Fruit fly (Drosophila melanogaster) whole organism, embryonic: Measurements from ENCODE around the gene Actn3.

Source experiments
- Abd-B ChIP-seq: fragments of 200-800 bp; sonication (Bioruptor generic); optimal IDR thresholded peaks from 2 replicates; lab custom pipeline; 2018; ENCODE audit warnings: missing biosample characterization, mild to moderate bottlenecking, missing genetic modification characterization, moderate library complexity
- Atf6 ChIP-seq: fragments of 200-800 bp; sonication (Bioruptor generic); IDR thresholded peaks from 2 replicates; pipeline ENCODE4 v1.3.6; 2022; ENCODE audit warnings: missing biosample characterization, missing genetic modification characterization
- BtbVII ChIP-seq: fragments of 200-800 bp; sonication (Bioruptor generic); optimal IDR thresholded peaks from 3 replicates; lab custom pipeline; 2017; ENCODE audit warnings: missing biosample characterization, mild to moderate bottlenecking, missing genetic modification characterization
- CG12942 ChIP-seq: fragments of 200-800 bp; sonication (Bioruptor generic); optimal IDR thresholded peaks from 3 replicates; lab custom pipeline; 2016; ENCODE audit warnings: missing biosample characterization, missing genetic modification characterization
- CG14014 ChIP-seq: fragments of 200-800 bp; sonication (Bioruptor generic); IDR thresholded peaks from 2 replicates; pipeline ENCODE4 v1.3.6; 2022; ENCODE audit warnings: missing biosample characterization, missing genetic modification characterization
- CG1529 ChIP-seq: fragments of 200-800 bp; sonication (Bioruptor generic); optimal IDR thresholded peaks from 3 replicates; lab custom pipeline; 2018; ENCODE audit warnings: missing biosample characterization, missing genetic modification characterization
- CG15479 ChIP-seq: fragments of 200-800 bp; sonication (Bioruptor generic); optimal IDR thresholded peaks from 3 replicates; lab custom pipeline; 2019; ENCODE audit warnings: missing biosample characterization, mild to moderate bottlenecking, missing genetic modification characterization, moderate library complexity
- CG17361 ChIP-seq: fragments of 200-800 bp; sonication (Bioruptor generic); IDR thresholded peaks from 3 replicates; pipeline ENCODE4 v1.3.6; 2022; ENCODE audit warnings: missing biosample characterization, missing genetic modification characterization
- CG2116 ChIP-seq: fragments of 200-800 bp; sonication (Bioruptor generic); optimal IDR thresholded peaks from 3 replicates; lab custom pipeline; 2018; ENCODE audit warnings: missing biosample characterization, mild to moderate bottlenecking, missing genetic modification characterization
- CG30403 ChIP-seq: fragments of 200-800 bp; sonication (Bioruptor generic); optimal IDR thresholded peaks from 3 replicates; lab custom pipeline; 2016; ENCODE audit warnings: missing biosample characterization, missing genetic modification characterization
- CG3726 ChIP-seq: fragments of 200-800 bp; sonication (Bioruptor generic); IDR thresholded peaks from 3 replicates; pipeline ENCODE4, ENCODE4 v1.3.6; 2022; ENCODE audit warnings: missing biosample characterization, missing genetic modification characterization
- CG8359 ChIP-seq: fragments of 200-800 bp; sonication (Bioruptor generic); optimal IDR thresholded peaks from 2 replicates; lab custom pipeline; 2017; ENCODE audit warnings: missing biosample characterization, mild to moderate bottlenecking, missing genetic modification characterization, borderline replicate concordance
- CG9797 ChIP-seq: fragments of 200-800 bp; sonication (Bioruptor generic); optimal IDR thresholded peaks from 3 replicates; lab custom pipeline; 2018; ENCODE audit warnings: missing biosample characterization, mild to moderate bottlenecking, missing genetic modification characterization
- Dbx ChIP-seq: fragments of 200-800 bp; sonication (Bioruptor generic); IDR thresholded peaks from 3 replicates; pipeline ENCODE4 v1.3.6; 2022; ENCODE audit warnings: missing biosample characterization, missing genetic modification characterization
- Dip2 ChIP-seq: fragments of 200-800 bp; sonication (Bioruptor generic); IDR thresholded peaks from 2 replicates; pipeline ENCODE4 v1.3.6; 2022; ENCODE audit warnings: missing biosample characterization, missing genetic modification characterization
- Elba2 ChIP-seq: fragments of 200-800 bp; sonication (Bioruptor generic); optimal IDR thresholded peaks from 3 replicates; lab custom pipeline; 2016; ENCODE audit warnings: missing biosample characterization, missing genetic modification characterization
- Ets65A ChIP-seq: fragments of 200-800 bp; sonication (Bioruptor generic); peaks from one replicate; lab custom pipeline; 2016; ENCODE audit warnings: missing biosample characterization, missing genetic modification characterization
- GATAe ChIP-seq: fragments of 200-800 bp; sonication (Bioruptor generic); conservative IDR thresholded peaks from 2 replicates; pipeline ENCODE4 v1.3.6; 2022; ENCODE audit warnings: missing biosample characterization, missing genetic modification characterization
- HLH3B ChIP-seq: fragments of 200-800 bp; sonication (Bioruptor generic); IDR thresholded peaks from 2 replicates; pipeline ENCODE4 v1.3.6; 2022; ENCODE audit warnings: missing biosample characterization, missing genetic modification characterization
- Lhr ChIP-seq: fragments of 200-800 bp; sonication (Bioruptor generic); optimal IDR thresholded peaks from 3 replicates; lab custom pipeline; 2017; ENCODE audit warnings: mild to moderate bottlenecking, missing biosample characterization, missing genetic modification reagents, missing genetic modification characterization
- MBD-R2 ChIP-seq: fragments of 200-800 bp; sonication (Bioruptor generic); IDR thresholded peaks from 2 replicates; pipeline ENCODE4 v1.3.6; 2022; ENCODE audit warnings: missing biosample characterization, missing genetic modification characterization
- MTF-1 ChIP-seq: fragments of 200-800 bp; sonication (Bioruptor generic); optimal IDR thresholded peaks from 2 replicates; lab custom pipeline; 2018; ENCODE audit warnings: missing biosample characterization, mild to moderate bottlenecking, missing genetic modification characterization, borderline replicate concordance
- Mad ChIP-seq: fragments of 200-800 bp; sonication (Bioruptor generic); optimal IDR thresholded peaks from 2 replicates; lab custom pipeline; 2016; ENCODE audit warnings: missing biosample characterization, missing genetic modification characterization
- Pdp1 ChIP-seq, 2 experiments: fragments of 200-800 bp; sonication (Bioruptor generic); optimal IDR thresholded peaks; 3 replicates each; lab custom pipeline; 2016; ENCODE audit warnings: missing biosample characterization in 2 of 2, missing genetic modification characterization in 2 of 2, mild to moderate bottlenecking in 1 of 2, moderate library complexity in 1 of 2
- Sox102F ChIP-seq: fragments of 200-800 bp; sonication (Bioruptor generic); optimal IDR thresholded peaks from 2 replicates; lab custom pipeline; 2018; ENCODE audit warnings: missing biosample characterization, mild to moderate bottlenecking, missing genetic modification characterization, moderate library complexity
- Xbp1 ChIP-seq: fragments of 200-800 bp; sonication (Bioruptor generic); optimal IDR thresholded peaks from 3 replicates; lab custom pipeline; 2016; ENCODE audit warnings: missing biosample characterization, mild to moderate bottlenecking, missing genetic modification characterization
- ac ChIP-seq: fragments of 200-800 bp; sonication (Bioruptor generic); optimal IDR thresholded peaks from 3 replicates; lab custom pipeline; 2017; ENCODE audit warnings: missing biosample characterization, mild to moderate bottlenecking, missing genetic modification characterization
- bab2 ChIP-seq: fragments of 200-800 bp; sonication (Bioruptor generic); optimal IDR thresholded peaks from 2 replicates; lab custom pipeline; 2016; ENCODE audit warnings: missing biosample characterization, missing genetic modification characterization
- bcd ChIP-seq: fragments of 200-800 bp; sonication (Bioruptor generic); optimal IDR thresholded peaks from 2 replicates; lab custom pipeline; 2017; ENCODE audit warnings: missing biosample characterization, mild to moderate bottlenecking, missing genetic modification characterization
- chif ChIP-seq, 2 experiments: fragments of 200-800 bp; sonication (Bioruptor generic); optimal IDR thresholded peaks; 3 replicates each; lab custom pipeline; 2016; ENCODE audit warnings: missing biosample characterization in 2 of 2, missing genetic modification characterization in 2 of 2
- chm ChIP-seq: fragments of 200-800 bp; sonication (Bioruptor generic); IDR thresholded peaks from 2 replicates; pipeline ENCODE4 v1.3.6; 2022; ENCODE audit warnings: missing biosample characterization, missing genetic modification characterization
- chn ChIP-seq: fragments of 200-800 bp; sonication (Bioruptor generic); optimal IDR thresholded peaks from 2 replicates; lab custom pipeline; 2016; ENCODE audit warnings: missing biosample characterization, missing genetic modification characterization
- crc ChIP-seq: fragments of 200-800 bp; sonication (Bioruptor generic); optimal IDR thresholded peaks from 2 replicates; lab custom pipeline; 2016; ENCODE audit warnings: missing biosample characterization, missing genetic modification characterization
- disco-r ChIP-seq: fragments of 200-800 bp; sonication (Bioruptor generic); optimal IDR thresholded peaks from 2 replicates; lab custom pipeline; 2016; ENCODE audit warnings: missing biosample characterization, missing genetic modification characterization
- ewg ChIP-seq: fragments of 200-800 bp; sonication (Bioruptor generic); optimal IDR thresholded peaks from 3 replicates; lab custom pipeline; 2017; ENCODE audit warnings: mild to moderate bottlenecking, missing biosample characterization, missing genetic modification reagents, missing genetic modification characterization
- grn ChIP-seq: fragments of 200-800 bp; sonication (Bioruptor generic); optimal IDR thresholded peaks from 3 replicates; lab custom pipeline; 2017; ENCODE audit warnings: missing biosample characterization, missing genetic modification characterization
- gro ChIP-seq: fragments of 200-800 bp; sonication (Bioruptor generic); optimal IDR thresholded peaks from 2 replicates; lab custom pipeline; 2016; ENCODE audit warnings: missing biosample characterization, missing genetic modification characterization
- lab ChIP-seq: fragments of 200-800 bp; sonication (Bioruptor generic); optimal IDR thresholded peaks from 3 replicates; lab custom pipeline; 2017; ENCODE audit warnings: missing biosample characterization, missing genetic modification characterization, mild to moderate bottlenecking, moderate library complexity, missing genetic modification reagents
- mirr ChIP-seq: fragments of 200-800 bp; sonication (Bioruptor generic); optimal IDR thresholded peaks from 3 replicates; lab custom pipeline; 2018; ENCODE audit warnings: missing biosample characterization, mild to moderate bottlenecking, missing genetic modification characterization
- sc ChIP-seq, 3 experiments: fragments of >200 bp in 2 of 3; fragments of 200-800 bp in 1 of 3; sonication (Bioruptor generic) in 1 of 3; optimal IDR thresholded peaks; 2 replicates in 2 of 3; 3 replicates in 1 of 3; lab custom pipeline; 2017; ENCODE audit warnings: mild to moderate bottlenecking in 1 of 3, missing biosample characterization in 1 of 3, missing genetic modification characterization in 1 of 3, missing genetic modification reagents in 1 of 3
- shn ChIP-seq: fragments of 200-800 bp; sonication (Bioruptor generic); optimal IDR thresholded peaks from 3 replicates; lab custom pipeline; 2016; ENCODE audit warnings: missing biosample characterization, missing genetic modification characterization
- sqz ChIP-seq: fragments of 200-800 bp; sonication (Bioruptor generic); optimal IDR thresholded peaks from 3 replicates; lab custom pipeline; 2018; ENCODE audit warnings: missing biosample characterization, mild to moderate bottlenecking, missing genetic modification characterization
- vnd ChIP-seq: fragments of 200-800 bp; sonication (Bioruptor generic); IDR thresholded peaks from 3 replicates; pipeline ENCODE4 v1.3.6; 2022; ENCODE audit warnings: missing biosample characterization, missing genetic modification characterization; ENCODE audit not compliant: partially characterized antibody
- wek ChIP-seq: fragments of 200-800 bp; sonication (Bioruptor generic); optimal IDR thresholded peaks from 3 replicates; lab custom pipeline; 2018; ENCODE audit warnings: missing biosample characterization, mild to moderate bottlenecking, missing genetic modification characterization, moderate library complexity
- wor ChIP-seq: fragments of 200-800 bp; sonication (Bioruptor generic); IDR thresholded peaks from 2 replicates; pipeline ENCODE4 v1.3.6; 2022; ENCODE audit warnings: missing biosample characterization, missing genetic modification characterization
- zf30C ChIP-seq: fragments of 200-800 bp; sonication (Bioruptor generic); optimal IDR thresholded peaks from 3 replicates; lab custom pipeline; 2018; ENCODE audit warnings: missing biosample characterization, mild to moderate bottlenecking, missing genetic modification characterization
- zfh2 ChIP-seq: fragments of 200-800 bp; sonication (Bioruptor generic); optimal IDR thresholded peaks from 2 replicates; lab custom pipeline; 2016; ENCODE audit warnings: missing biosample characterization, missing genetic modification characterization

Gene Actn3

dm6 chr3R:17014276-17014675 lies 36.7 kb upstream of the Actn3 start, which contains the start of gene Pxd:
TSS of gene Pxd (plus strand) at chr3R:17014576.
- TF ChIP-seq shn: no peak
- TF ChIP-seq bab2 (GFP tag; lab: Kevin White, UChicago): no peak
- no peak for TF ChIP-seq vnd (GFP tag; lab: Robert Waterston, UW)
- TF ChIP-seq ewg (GFP tag; lab: Kevin White, UChicago): peak; percentile 8
- TF ChIP-seq wek (GFP tag; lab: Kevin White, UChicago): no peak
- no peak for TF ChIP-seq Lhr (GFP tag; lab: Kevin White, UChicago)
- no peak for TF ChIP-seq chn (GFP tag; lab: Kevin White, UChicago)
- TF ChIP-seq CG14014: no peak

- no peak for TF ChIP-seq chm (GFP tag; lab: Robert Waterston, UW)
- no peak for TF ChIP-seq crc (GFP tag; lab: Kevin White, UChicago)
- TF ChIP-seq mirr (GFP tag; lab: Kevin White, UChicago): peak; percentile 93
- TF ChIP-seq MTF-1: no peak
- TF ChIP-seq Elba2 (GFP tag; lab: Kevin White, UChicago): peak; percentile 65
- TF ChIP-seq GATAe: 0 out of 2 replicates have a peak, but pooled peaks have one; percentile 13
- no peak for TF ChIP-seq CG3726
- TF ChIP-seq HLH3B (GFP tag; lab: Robert Waterston, UW): no peak
- TF ChIP-seq grn (GFP tag; lab: Kevin White, UChicago): peak; percentile 53
- TF ChIP-seq shn: no peak
- TF ChIP-seq bcd: no peak
- TF ChIP-seq, all 482 proteins: peak for 4
Observed at dm6 chr3R:17008675-17009022, 31.1 kb upstream of the Actn3 start.

dm6 chr3R:17008018-17008674 lies 30.6 kb upstream of the Actn3 start, which contains the start of gene CG8907:
TSS of gene CG8907 (plus strand) at chr3R:17008269.
- TF ChIP-seq CG30403 (no peak), Sox102F (GFP tag; lab: Kevin White, UChicago) (no peak), CG14014 (no peak), wor (GFP tag; lab: Robert Waterston, UW) (no peak), grn (GFP tag; lab: Kevin White, UChicago) (peak; percentile 82), Pdp1 (GFP tag; optimal IDR thresholded peaks at IDR 0.05; lab: Kevin White, UChicago) (peak in 1 of 2 experiments; percentile 75), sc (optimal IDR thresholded peaks at IDR 0.05; lab: Kevin White, UChicago) (no peak), sc (GFP tag; optimal IDR thresholded peaks at IDR 0.05; lab: Kevin White, UChicago) (no peak), CG15479 (GFP tag; lab: Kevin White, UChicago) (peak; percentile 92), CG8359 (GFP tag; lab: Kevin White, UChicago) (no peak), ac (no peak), GATAe (peak; percentile 96), zfh2 (GFP tag; lab: Kevin White, UChicago) (no peak), CG2116 (GFP tag; lab: Kevin White, UChicago) (no peak), Mad (no peak), sqz (no peak), zf30C (GFP tag; lab: Kevin White, UChicago) (no peak), Ets65A (GFP tag; lab: Kevin White, UChicago) (no peak), BtbVII (GFP tag; lab: Kevin White, UChicago) (peak; percentile 20), gro (GFP tag; lab: Kevin White, UChicago) (peak; percentile 6), CG17361 (GFP tag; lab: Robert Waterston, UW) (no peak), CG12942 (GFP tag; lab: Kevin White, UChicago) (no peak), Abd-B (GFP tag; lab: Kevin White, UChicago) (no peak), disco-r (GFP tag; lab: Kevin White, UChicago) (no peak), Xbp1 (GFP tag; lab: Kevin White, UChicago) (no peak), CG1529 (no peak), lab (GFP tag; lab: Kevin White, UChicago) (peak; percentile 74), Dip2 (no peak), MBD-R2 (GFP tag; lab: Robert Waterston, UW) (peak; percentile 12; the same call in 1 of the 2 replicates), CG9797 (GFP tag; lab: Kevin White, UChicago) (no peak), Atf6 (GFP tag; lab: Robert Waterston, UW) (no peak), CG3726 (no peak), chif (GFP tag; optimal IDR thresholded peaks at IDR 0.05; lab: Kevin White, UChicago) (no peak), Dbx (GFP tag; lab: Robert Waterston, UW) (peak; percentile 27; the same call in 1 of the 3 replicates)
